Fruit fly (Drosophila melanogaster) whole organism, embryonic: ENCODE measurements around the gene hog.

Experiments
- B-H1 ChIP-seq: fragments of 200-800 bp; sonication (Bioruptor generic); IDR thresholded peaks from 3 replicates; pipeline ENCODE4 v1.3.6; 2022; ENCODE audit warnings: missing biosample characterization, missing genetic modification characterization
- Bdp1 ChIP-seq: fragments of 200-800 bp; sonication (Bioruptor generic); optimal IDR thresholded peaks from 3 replicates; lab custom pipeline; 2016; ENCODE audit warnings: missing biosample characterization, missing genetic modification characterization
- CG10565 ChIP-seq: fragments of 200-800 bp; sonication (Bioruptor generic); optimal IDR thresholded peaks from 3 replicates; lab custom pipeline; 2016; ENCODE audit warnings: missing biosample characterization, mild to moderate bottlenecking, missing genetic modification characterization
- CG10979 ChIP-seq: fragments of 200-800 bp; sonication (Bioruptor generic); optimal IDR thresholded peaks from 2 replicates; lab custom pipeline; 2018; ENCODE audit warnings: missing biosample characterization, mild to moderate bottlenecking, missing genetic modification characterization, moderate library complexity
- CG11247 ChIP-seq: fragments of 200-800 bp; sonication (Bioruptor generic); IDR thresholded peaks from 2 replicates; pipeline ENCODE4 v1.3.6; 2022; ENCODE audit warnings: missing biosample characterization, missing genetic modification characterization
- CG12219 ChIP-seq: fragments of 200-800 bp; sonication (Bioruptor generic); optimal IDR thresholded peaks from 3 replicates; lab custom pipeline; 2018; ENCODE audit warnings: missing biosample characterization, mild to moderate bottlenecking, missing genetic modification characterization
- CG14441 ChIP-seq: fragments of 200-800 bp; sonication (Bioruptor generic); IDR thresholded peaks from 2 replicates; pipeline ENCODE4 v1.3.6; 2022; ENCODE audit warnings: missing biosample characterization, missing genetic modification characterization
- CG15073 ChIP-seq: fragments of 200-800 bp; sonication (Bioruptor generic); optimal IDR thresholded peaks from 2 replicates; lab custom pipeline; 2016; ENCODE audit warnings: missing biosample characterization, missing genetic modification characterization
- CG1647 ChIP-seq: fragments of 200-800 bp; sonication (Bioruptor generic); optimal IDR thresholded peaks from 3 replicates; lab custom pipeline; 2016; ENCODE audit warnings: missing biosample characterization, missing genetic modification characterization
- CG18011 ChIP-seq: fragments of 200-800 bp; sonication (Bioruptor generic); optimal IDR thresholded peaks from 2 replicates; lab custom pipeline; 2017; ENCODE audit warnings: missing biosample characterization, missing genetic modification characterization, mild to moderate bottlenecking, moderate library complexity, missing genotype
- CG18619 ChIP-seq: fragments of 200-800 bp; sonication (Bioruptor generic); optimal IDR thresholded peaks from 3 replicates; lab custom pipeline; 2017; ENCODE audit warnings: missing biosample characterization, mild to moderate bottlenecking, missing genetic modification characterization
- CG3065 ChIP-seq: fragments of 200-800 bp; sonication (Bioruptor generic); optimal IDR thresholded peaks from 2 replicates; lab custom pipeline; 2016; ENCODE audit warnings: missing biosample characterization, missing genetic modification characterization
- CG42726 ChIP-seq: fragments of 200-800 bp; sonication (Bioruptor generic); IDR thresholded peaks from 2 replicates; pipeline ENCODE4 v1.3.6; 2022; ENCODE audit warnings: missing biosample characterization, missing genetic modification characterization; ENCODE audit not compliant: partially characterized antibody
- CG6689 ChIP-seq: fragments of 200-800 bp; sonication (Bioruptor generic); IDR thresholded peaks from 2 replicates; pipeline ENCODE4 v1.3.6; 2022; ENCODE audit warnings: missing biosample characterization, missing genetic modification characterization
- CG8388 ChIP-seq: fragments of 200-800 bp; sonication (Bioruptor generic); optimal IDR thresholded peaks from 2 replicates; lab custom pipeline; 2019; ENCODE audit warnings: missing biosample characterization, mild to moderate bottlenecking, missing genetic modification characterization, moderate library complexity
- CG9215 ChIP-seq: fragments of 200-800 bp; sonication (Bioruptor generic); IDR thresholded peaks from 2 replicates; pipeline ENCODE4 v1.3.6; 2022; ENCODE audit warnings: missing biosample characterization, missing genetic modification characterization
- CG9609 ChIP-seq: fragments of 200-800 bp; sonication (Bioruptor generic); optimal IDR thresholded peaks from 3 replicates; lab custom pipeline; 2016; ENCODE audit warnings: missing biosample characterization, missing genetic modification characterization
- CoRest ChIP-seq: fragments of 200-800 bp; sonication (Bioruptor generic); optimal IDR thresholded peaks from 3 replicates; lab custom pipeline; 2018; ENCODE audit warnings: missing biosample characterization, mild to moderate bottlenecking, missing genetic modification characterization, moderate library complexity
- Hr78 ChIP-seq, 2 experiments: fragments of 200-800 bp in 1 of 2; fragments of >200 bp in 1 of 2; sonication (Bioruptor generic) in 1 of 2; optimal IDR thresholded peaks; 2 replicates each; lab custom pipeline; 2017 to 2019; ENCODE audit warnings: missing biosample characterization in 2 of 2, missing genetic modification characterization in 2 of 2, mild to moderate bottlenecking in 1 of 2, moderate library complexity in 1 of 2
- Lim3 ChIP-seq: fragments of 200-800 bp; sonication (Bioruptor generic); IDR thresholded peaks from 2 replicates; pipeline ENCODE4 v1.3.6; 2022; ENCODE audit warnings: missing biosample characterization, missing genetic modification characterization
- Myb ChIP-seq: fragments of 200-800 bp; sonication (Bioruptor generic); optimal IDR thresholded peaks from 2 replicates; lab custom pipeline; 2016; ENCODE audit warnings: missing biosample characterization, missing genetic modification characterization
- Optix ChIP-seq: fragments of 200-800 bp; sonication (Bioruptor generic); IDR thresholded peaks from 3 replicates; pipeline ENCODE4 v1.3.6; 2022; ENCODE audit warnings: missing biosample characterization, missing genetic modification characterization
- Taf1 ChIP-seq: fragments of 200-800 bp; sonication (Bioruptor generic); IDR thresholded peaks from 2 replicates; pipeline ENCODE4 v1.3.6; 2022; ENCODE audit warnings: missing biosample characterization, missing genetic modification characterization
- Xbp1 ChIP-seq: fragments of 200-800 bp; sonication (Bioruptor generic); optimal IDR thresholded peaks from 3 replicates; lab custom pipeline; 2016; ENCODE audit warnings: missing biosample characterization, mild to moderate bottlenecking, missing genetic modification characterization
- ase ChIP-seq: fragments of 200-800 bp; sonication (Bioruptor generic); IDR thresholded peaks from 3 replicates; pipeline ENCODE4 v1.3.6; 2022; ENCODE audit warnings: missing biosample characterization, missing genetic modification characterization
- bcd ChIP-seq: fragments of 200-800 bp; sonication (Bioruptor generic); optimal IDR thresholded peaks from 2 replicates; lab custom pipeline; 2017; ENCODE audit warnings: missing biosample characterization, mild to moderate bottlenecking, missing genetic modification characterization
- cas ChIP-seq: fragments of 200-800 bp; sonication (Bioruptor generic); IDR thresholded peaks from 2 replicates; pipeline ENCODE4 v1.3.6; 2022; ENCODE audit warnings: missing biosample characterization, missing genetic modification characterization
- ci ChIP-seq: fragments of 200-800 bp; sonication (Bioruptor generic); IDR thresholded peaks from 3 replicates; pipeline ENCODE4 v1.3.6; 2022; ENCODE audit warnings: missing biosample characterization, missing genetic modification characterization
- corto ChIP-seq: fragments of 200-800 bp; sonication (Bioruptor generic); optimal IDR thresholded peaks from 2 replicates; lab custom pipeline; 2016; ENCODE audit warnings: missing biosample characterization, mild to moderate bottlenecking, missing genetic modification characterization, moderate library complexity
- crc ChIP-seq: fragments of 200-800 bp; sonication (Bioruptor generic); optimal IDR thresholded peaks from 2 replicates; lab custom pipeline; 2016; ENCODE audit warnings: missing biosample characterization, missing genetic modification characterization
- dati ChIP-seq: fragments of 200-800 bp; sonication (Bioruptor generic); IDR thresholded peaks from 2 replicates; pipeline ENCODE4 v1.3.6; 2022; ENCODE audit warnings: missing biosample characterization, missing genetic modification characterization
- dmrt99B ChIP-seq: fragments of 200-800 bp; sonication (Bioruptor generic); optimal IDR thresholded peaks from 2 replicates; lab custom pipeline; 2018; ENCODE audit warnings: missing biosample characterization, mild to moderate bottlenecking, missing genetic modification characterization, moderate library complexity
- ewg ChIP-seq: fragments of 200-800 bp; sonication (Bioruptor generic); optimal IDR thresholded peaks from 3 replicates; lab custom pipeline; 2017; ENCODE audit warnings: mild to moderate bottlenecking, missing biosample characterization, missing genetic modification reagents, missing genetic modification characterization
- fd3F ChIP-seq: fragments of 200-800 bp; sonication (Bioruptor generic); optimal IDR thresholded peaks from 2 replicates; lab custom pipeline; 2018; ENCODE audit warnings: missing biosample characterization, mild to moderate bottlenecking, missing genetic modification characterization, moderate library complexity
- fd96Cb ChIP-seq: fragments of 200-800 bp; sonication (Bioruptor generic); optimal IDR thresholded peaks from 2 replicates; lab custom pipeline; 2018; ENCODE audit warnings: missing biosample characterization, mild to moderate bottlenecking, missing genetic modification characterization, moderate library complexity
- fru ChIP-seq: fragments of >200 bp; optimal IDR thresholded peaks from 2 replicates; lab custom pipeline; 2017
- grau ChIP-seq: fragments of 200-800 bp; optimal IDR thresholded peaks from 3 replicates; lab custom pipeline; 2019; ENCODE audit warnings: missing biosample characterization, mild to moderate bottlenecking, missing genetic modification characterization, moderate library complexity
- gro ChIP-seq: fragments of 200-800 bp; sonication (Bioruptor generic); optimal IDR thresholded peaks from 2 replicates; lab custom pipeline; 2016; ENCODE audit warnings: missing biosample characterization, missing genetic modification characterization
- hbn ChIP-seq: fragments of 200-800 bp; sonication (Bioruptor generic); IDR thresholded peaks from 2 replicates; pipeline ENCODE4 v1.3.6; 2022; ENCODE audit warnings: missing biosample characterization, missing genetic modification characterization; ENCODE audit not compliant: partially characterized antibody
- her ChIP-seq: fragments of 200-800 bp; sonication (Bioruptor generic); optimal IDR thresholded peaks from 2 replicates; lab custom pipeline; 2016; ENCODE audit warnings: missing biosample characterization, missing genetic modification characterization
- luna ChIP-seq: fragments of 200-800 bp; sonication (Bioruptor generic); optimal IDR thresholded peaks from 2 replicates; lab custom pipeline; 2016; ENCODE audit warnings: missing biosample characterization, missing genetic modification characterization
- p53 ChIP-seq: fragments of 200-800 bp; sonication (Bioruptor generic); optimal IDR thresholded peaks from 2 replicates; lab custom pipeline; 2016; ENCODE audit warnings: missing biosample characterization, missing genetic modification characterization
- pb ChIP-seq: fragments of 200-800 bp; sonication (Bioruptor generic); optimal IDR thresholded peaks from 3 replicates; lab custom pipeline; 2016; ENCODE audit warnings: missing biosample characterization, missing genetic modification characterization
- peb ChIP-seq: fragments of 200-800 bp; sonication (Bioruptor generic); IDR thresholded peaks from 2 replicates; pipeline ENCODE4 v1.3.6; 2022; ENCODE audit warnings: missing biosample characterization, missing genetic modification characterization
- phol ChIP-seq: fragments of 200-800 bp; sonication (Bioruptor generic); optimal IDR thresholded peaks from 3 replicates; lab custom pipeline; 2018; ENCODE audit warnings: missing biosample characterization, mild to moderate bottlenecking, missing genetic modification characterization, moderate library complexity
- prd ChIP-seq, 3 experiments: fragments of >200 bp in 2 of 3; fragments of 200-800 bp in 1 of 3; sonication (Bioruptor generic) in 1 of 3; optimal IDR thresholded peaks in 2 of 3; IDR thresholded peaks in 1 of 3; 2 replicates in 2 of 3; 3 replicates in 1 of 3; pipeline versions ENCODE4 v1.3.6 to Lab custom; 2017 to 2022; ENCODE audit warnings: missing biosample characterization in 1 of 3, missing genetic modification characterization in 1 of 3
- sens ChIP-seq: fragments of 200-800 bp; sonication (Bioruptor generic); peaks from one replicate; lab custom pipeline; 2016; ENCODE audit warnings: missing biosample characterization, missing genetic modification characterization
- slbo ChIP-seq: fragments of 200-800 bp; sonication (Bioruptor generic); IDR thresholded peaks from 2 replicates; pipeline ENCODE4 v1.3.6; 2022; ENCODE audit warnings: missing biosample characterization, missing genetic modification characterization
- trh ChIP-seq: fragments of 200-800 bp; sonication (Bioruptor generic); optimal IDR thresholded peaks from 2 replicates; lab custom pipeline; 2016; ENCODE audit warnings: missing biosample characterization, missing genetic modification characterization
- tx ChIP-seq: fragments of 200-800 bp; sonication (Bioruptor generic); optimal IDR thresholded peaks from 2 replicates; lab custom pipeline; 2016; ENCODE audit warnings: missing biosample characterization, missing genetic modification characterization
- zen ChIP-seq: fragments of 200-800 bp; sonication (Bioruptor generic); optimal IDR thresholded peaks from 3 replicates; lab custom pipeline; 2018; ENCODE audit warnings: missing biosample characterization, mild to moderate bottlenecking, missing genetic modification characterization, moderate library complexity
- zfh2 ChIP-seq: fragments of 200-800 bp; sonication (Bioruptor generic); optimal IDR thresholded peaks from 2 replicates; lab custom pipeline; 2016; ENCODE audit warnings: missing biosample characterization, missing genetic modification characterization

hog gene

dm6 chrX:14669233-14669632 lies 49.5 kb downstream of the hog start (continued):
- no peak for TF ChIP-seq CG18011 (GFP tag; lab: Kevin White, UChicago)
- no peak for TF ChIP-seq CG42726 (GFP tag; lab: Robert Waterston, UW)
- TF ChIP-seq grau (tag; lab: Kevin White, UChicago): no peak
- no peak for TF ChIP-seq CG15073 (GFP tag; lab: Kevin White, UChicago)
- TF ChIP-seq Xbp1: peak; percentile 38
- peak; percentile 76 for TF ChIP-seq sens
- no peak for TF ChIP-seq dati (GFP tag; lab: Robert Waterston, UW)
- no peak for TF ChIP-seq hbn (GFP tag; lab: Robert Waterston, UW)
- TF ChIP-seq ewg: peak; percentile 15
- no peak for TF ChIP-seq luna (GFP tag; lab: Kevin White, UChicago)
- no peak for TF ChIP-seq ci (GFP tag; lab: Robert Waterston, UW)
- peak; percentile 58 for TF ChIP-seq CG10979 (tag; lab: Kevin White, UChicago)
- no peak for TF ChIP-seq Hr78 (GFP tag; optimal IDR thresholded peaks at IDR 0.05; lab: Kevin White, UChicago)
- TF ChIP-seq Taf1: no peak
- TF ChIP-seq zen: no peak
- no peak for TF ChIP-seq CG18619
- no peak for TF ChIP-seq cas (GFP tag; lab: Robert Waterston, UW)
- no peak for TF ChIP-seq her
- no peak for TF ChIP-seq CG11247 (GFP tag; lab: Robert Waterston, UW)
- TF ChIP-seq dmrt99B (tag; lab: Kevin White, UChicago): peak; percentile 61
- no peak for TF ChIP-seq fd3F (GFP tag; lab: Kevin White, UChicago)
- no peak for TF ChIP-seq zfh2 (GFP tag; lab: Kevin White, UChicago)
- TF ChIP-seq crc (GFP tag; lab: Kevin White, UChicago): no peak
- TF ChIP-seq B-H1 (GFP tag; lab: Robert Waterston, UW): no peak
- peak; percentile 25 for TF ChIP-seq CG8388 (GFP tag; lab: Kevin White, UChicago)
- TF ChIP-seq gro (GFP tag; lab: Kevin White, UChicago): no peak
- no peak for TF ChIP-seq CG14441 (GFP tag; lab: Robert Waterston, UW)
- TF ChIP-seq corto (GFP tag; lab: Kevin White, UChicago): no peak
- TF ChIP-seq Bdp1: no peak
- TF ChIP-seq CG1647 (GFP tag; lab: Kevin White, UChicago): no peak
- TF ChIP-seq p53 (GFP tag; lab: Kevin White, UChicago): no peak
- no peak for TF ChIP-seq CG9609 (GFP tag; lab: Kevin White, UChicago)
- no peak for TF ChIP-seq Lim3
- no peak for TF ChIP-seq CG9215 (GFP tag; lab: Robert Waterston, UW)
- TF ChIP-seq ase (GFP tag; lab: Robert Waterston, UW): no peak
- no peak for TF ChIP-seq Myb (GFP tag; lab: Kevin White, UChicago)
- no peak for TF ChIP-seq CG10565 (GFP tag; lab: Kevin White, UChicago)
- TF ChIP-seq fru (lab: Kevin White, UChicago): no peak
- TF ChIP-seq CG12219 (GFP tag; lab: Kevin White, UChicago): peak; percentile 3
- no peak for TF ChIP-seq slbo (GFP tag; lab: Robert Waterston, UW)
- peak; percentile 47 for TF ChIP-seq CoRest (tag; lab: Kevin White, UChicago)
- no peak for TF ChIP-seq prd (optimal IDR thresholded peaks at IDR 0.05; lab: Kevin White, UChicago)
- TF ChIP-seq prd (GFP tag; IDR thresholded peaks at IDR 0.05; lab: Robert Waterston, UW): 0 out of 3 replicates have a peak, but pooled peaks have one; percentile 25
- TF ChIP-seq peb (GFP tag; lab: Robert Waterston, UW): no peak
- TF ChIP-seq CG3065 (GFP tag; lab: Kevin White, UChicago): no peak
- TF ChIP-seq phol: peak; percentile 63
- TF ChIP-seq fd96Cb (tag; lab: Kevin White, UChicago): peak; percentile 55
- 0 out of 2 replicates have a peak, but pooled peaks have one; percentile 14 for TF ChIP-seq CG6689 (GFP tag; lab: Robert Waterston, UW)
- TF ChIP-seq trh (GFP tag; lab: Kevin White, UChicago): no peak
- TF ChIP-seq bcd (GFP tag; lab: Kevin White, UChicago): peak; percentile 28
- no peak for TF ChIP-seq pb (GFP tag; lab: Kevin White, UChicago)
- TF ChIP-seq tx: no peak
- TF ChIP-seq Optix: no peak
